Worm (Caenorhabditis elegans): Measurements from ENCODE around the gene prcc-1.

Gene prcc-1

ce11 chrIV:13077694-13078093 lies 15.9 kb downstream of the prcc-1 start:
- TF ChIP-seq lin-15B (tag; optimal IDR thresholded peaks at IDR 0.05) (no peak), nhr-20 (tag; optimal IDR thresholded peaks at IDR 0.05) (peak; percentile 54), lin-14 (GFP tag; optimal IDR thresholded peaks at IDR 0.05) (peak; percentile 63), egl-13 (tag; optimal IDR thresholded peaks at IDR 0.05) (no peak), snu-23 (GFP tag; optimal IDR thresholded peaks at IDR 0.05) (peak; percentile 42), fkh-4 (tag; optimal IDR thresholded peaks at IDR 0.05; ENCODE audit: borderline replicate concordance) (no peak), skn-1 (tag; optimal IDR thresholded peaks at IDR 0.05) (peak; percentile 1), nhr-71 (tag; optimal IDR thresholded peaks at IDR 0.05) (peak; percentile 64), nhr-85 (tag) (peak; percentile 91), lin-35 (GFP tag; optimal IDR thresholded peaks at IDR 0.05) (peak in 1 of 2 experiments; percentile 50), xbp-1 (tag; optimal IDR thresholded peaks at IDR 0.05) (no peak), blmp-1 (tag; optimal IDR thresholded peaks at IDR 0.05) (peak; percentile 80), efl-3 (GFP tag; optimal IDR thresholded peaks at IDR 0.05) (no peak), swsn-7 (tag; optimal IDR thresholded peaks at IDR 0.05) (no peak), dsc-1 (tag; optimal IDR thresholded peaks at IDR 0.05) (no peak), dpl-1 (GFP tag; optimal IDR thresholded peaks at IDR 0.05) (no peak), elt-3 (tag; optimal IDR thresholded peaks at IDR 0.05) (peak in 2 of 6 experiments; percentile 44 to 78), elt-2 (tag; optimal IDR thresholded peaks at IDR 0.05) (no peak), nhr-77 (tag; optimal IDR thresholded peaks at IDR 0.05) (no peak), ets-5 (GFP tag; IDR thresholded peaks at IDR 0.05) (no peak), nhr-90 (tag; optimal IDR thresholded peaks at IDR 0.05; ENCODE audit: poor library complexity) (peak; percentile 7), mdl-1 (tag; optimal IDR thresholded peaks at IDR 0.05) (peak in 1 of 2 experiments; percentile 37), isw-1 (GFP tag; IDR thresholded peaks at IDR 0.05) (no peak), nhr-19 (GFP tag; conservative IDR thresholded peaks at IDR 0.05) (peak; percentile 45), pag-3 (tag; optimal IDR thresholded peaks at IDR 0.05; ENCODE audit: borderline replicate concordance, insufficient read depth) (no peak)

- TF ChIP-seq efl-1 (optimal IDR thresholded peaks at IDR 0.05) (no peak), efl-1 (GFP tag; optimal IDR thresholded peaks at IDR 0.05 in 1 of 2) (peak in 1 of 2 experiments; percentile 26), C16A3.4 (tag; optimal IDR thresholded peaks at IDR 0.05) (no peak), isw-1 (GFP tag; IDR thresholded peaks at IDR 0.05) (no peak), ets-5 (GFP tag; IDR thresholded peaks at IDR 0.05) (no peak), F16B12.6 (tag; optimal IDR thresholded peaks at IDR 0.05) (no peak), lin-13 (GFP tag; optimal IDR thresholded peaks at IDR 0.05) (no peak), jun-1 (tag; optimal IDR thresholded peaks at IDR 0.05) (no peak), unc-86 (tag; optimal IDR thresholded peaks at IDR 0.05) (no peak), nhr-47 (tag; optimal IDR thresholded peaks at IDR 0.05) (no peak)
Observed at ce11 chrIV:13076620-13077019, 17.0 kb downstream of the prcc-1 start, which contains the start of gene C39E9.7. TSS of gene C39E9.7 (minus strand) at chrIV:13076720.

ce11 chrIV:13075625-13076252 lies 17.9 kb downstream of the prcc-1 start:
- TF ChIP-seq ets-5 (GFP tag; IDR thresholded peaks at IDR 0.05): no peak
- no peak for TF ChIP-seq F16B12.6 (tag; optimal IDR thresholded peaks at IDR 0.05)
- no peak for TF ChIP-seq elt-2 (tag; optimal IDR thresholded peaks at IDR 0.05)
- peak in 1 of 2 experiments; percentile 45 for TF ChIP-seq lin-35 (GFP tag; optimal IDR thresholded peaks at IDR 0.05)
- no peak for TF ChIP-seq lsy-2 (tag; optimal IDR thresholded peaks at IDR 0.05)
- no peak for TF ChIP-seq sup-37 (GFP tag; optimal IDR thresholded peaks at IDR 0.05)
- TF ChIP-seq nhr-47 (tag; optimal IDR thresholded peaks at IDR 0.05): no peak
- TF ChIP-seq snu-23 (GFP tag; optimal IDR thresholded peaks at IDR 0.05): peak; percentile 42
- no peak for TF ChIP-seq ceh-88 (GFP tag; IDR thresholded peaks at IDR 0.05)
- peak; percentile 65 for TF ChIP-seq nhr-20 (tag; optimal IDR thresholded peaks at IDR 0.05)
- no peak for TF ChIP-seq jun-1 (tag; optimal IDR thresholded peaks at IDR 0.05)
- peak; percentile 71 for TF ChIP-seq lin-14 (GFP tag; optimal IDR thresholded peaks at IDR 0.05)
- peak in 4 of 6 experiments; percentile 14 to 67 (median 36) for TF ChIP-seq elt-3 (tag; optimal IDR thresholded peaks at IDR 0.05)
- peak; percentile 38 for TF ChIP-seq nhr-90 (tag; optimal IDR thresholded peaks at IDR 0.05; ENCODE audit: poor library complexity)
- TF ChIP-seq unc-130 (tag; optimal IDR thresholded peaks at IDR 0.05): no peak
- TF ChIP-seq hlh-17 (GFP tag; optimal IDR thresholded peaks at IDR 0.05; ENCODE audit: borderline replicate concordance): no peak
- TF ChIP-seq nhr-19 (GFP tag; conservative IDR thresholded peaks at IDR 0.05): peak; percentile 34; the same call in 1 of the 2 replicates
- peak; percentile 93 for TF ChIP-seq nhr-85 (tag)
- TF ChIP-seq ceh-82 (tag; optimal IDR thresholded peaks at IDR 0.05): no peak
- TF ChIP-seq blmp-1 (tag; optimal IDR thresholded peaks at IDR 0.05): peak; percentile 69
- TF ChIP-seq fos-1 (tag; optimal IDR thresholded peaks at IDR 0.05): no peak
- TF ChIP-seq nhr-84 (tag; optimal IDR thresholded peaks at IDR 0.05): no peak
- TF ChIP-seq dsc-1 (tag; optimal IDR thresholded peaks at IDR 0.05): no peak
- no peak for TF ChIP-seq mab-9 (GFP tag; IDR thresholded peaks at IDR 0.05)
- TF ChIP-seq ztf-4 (tag; optimal IDR thresholded peaks at IDR 0.05): peak; percentile 3
- peak in 1 of 3 experiments; percentile 3 for TF ChIP-seq dpl-1 (GFP tag; optimal IDR thresholded peaks at IDR 0.05)
- no peak for TF ChIP-seq zip-4 (GFP tag; optimal IDR thresholded peaks at IDR 0.05)
- TF ChIP-seq mdl-1 (tag; optimal IDR thresholded peaks at IDR 0.05): peak in 1 of 2 experiments; percentile 32
- TF ChIP-seq nhr-71 (tag; optimal IDR thresholded peaks at IDR 0.05): peak; percentile 63
- no peak for TF ChIP-seq sptf-1 (tag; optimal IDR thresholded peaks at IDR 0.05)
